Worm (Caenorhabditis elegans) whole organism, L3 larva: Measurements from ENCODE around the gene nlp-11.

ENCODE experiments used
- R02D3.7 ChIP-seq: fragments of 150-350 bp; optimal IDR thresholded peaks from 2 replicates; lab custom pipeline; 2014; ENCODE audit warnings: missing biosample characterization, missing genetic modification characterization
- ZK546.5 ChIP-seq: sonication (generic microtip); optimal IDR thresholded peaks from 2 replicates; lab custom pipeline; 2017; ENCODE audit warnings: missing biosample characterization, missing genetic modification characterization
- ama-1 ChIP-seq: fragments of 150-350 bp; optimal IDR thresholded peaks from 2 replicates; lab custom pipeline; 2018
- ceh-16 ChIP-seq: sonication (generic microtip); optimal IDR thresholded peaks from 2 replicates; lab custom pipeline; 2017; ENCODE audit warnings: missing biosample characterization, missing genetic modification characterization
- ceh-28 ChIP-seq: fragments of 150-350 bp; optimal IDR thresholded peaks from 2 replicates; lab custom pipeline; 2014; ENCODE audit warnings: missing biosample characterization, missing genetic modification reagents, missing genetic modification characterization
- egl-5 ChIP-seq: fragments of 150-350 bp; optimal IDR thresholded peaks from 2 replicates; lab custom pipeline; 2017; ENCODE audit warnings: missing biosample characterization, missing genetic modification reagents, missing genetic modification characterization, inconsistent platforms
- elt-1 ChIP-seq: fragments of 150-350 bp; optimal IDR thresholded peaks from 2 replicates; lab custom pipeline; 2014; ENCODE audit warnings: missing biosample characterization, missing genetic modification characterization
- elt-2 ChIP-seq: sonication (generic microtip); optimal IDR thresholded peaks from 2 replicates; lab custom pipeline; 2016; ENCODE audit warnings: missing genetic modification reagents, mild to moderate bottlenecking, missing genetic modification characterization, missing compliant biosample characterization
- eor-1 ChIP-seq, 2 experiments: fragments of 150-350 bp; optimal IDR thresholded peaks; 2 replicates each; lab custom pipeline; 2014 to 2018; ENCODE audit warnings: missing biosample characterization in 2 of 2, missing genetic modification characterization in 2 of 2
- fkh-2 ChIP-seq: fragments of 150-350 bp; optimal IDR thresholded peaks from 2 replicates; lab custom pipeline; 2014; ENCODE audit warnings: missing biosample characterization, missing genetic modification reagents, missing genetic modification characterization
- fos-1 ChIP-seq: fragments of 150-350 bp; optimal IDR thresholded peaks from 2 replicates; lab custom pipeline; 2014; ENCODE audit warnings: missing biosample characterization, missing genetic modification characterization
- hmg-11 ChIP-seq: sonication (generic microtip); optimal IDR thresholded peaks from 2 replicates; lab custom pipeline; 2016; ENCODE audit warnings: missing genetic modification characterization, missing compliant biosample characterization
- lin-15B ChIP-seq: fragments of 150-350 bp; optimal IDR thresholded peaks from 2 replicates; lab custom pipeline; 2014; ENCODE audit warnings: missing biosample characterization, missing genetic modification characterization
- lsy-12 ChIP-seq: sonication (generic microtip); optimal IDR thresholded peaks from 2 replicates; lab custom pipeline; 2016; ENCODE audit warnings: mild to moderate bottlenecking, missing genetic modification characterization, missing compliant biosample characterization
- mdl-1 ChIP-seq: fragments of 150-350 bp; optimal IDR thresholded peaks from 2 replicates; lab custom pipeline; 2014; ENCODE audit warnings: missing biosample characterization, missing genetic modification characterization
- mml-1 ChIP-seq: fragments of 150-350 bp; sonication (generic microtip); optimal IDR thresholded peaks from 3 replicates; lab custom pipeline; 2014; ENCODE audit warnings: missing biosample characterization, missing genetic modification characterization
- nfya-1 ChIP-seq: sonication (generic microtip); optimal IDR thresholded peaks from 2 replicates; lab custom pipeline; 2017; ENCODE audit warnings: missing genetic modification characterization, mild to moderate bottlenecking, missing compliant biosample characterization, antibody characterized with exemption, moderate library complexity; ENCODE audit not compliant: insufficient read depth
- nhr-23 ChIP-seq: fragments of 150-350 bp; optimal IDR thresholded peaks from 2 replicates; lab custom pipeline; 2014; ENCODE audit warnings: missing biosample characterization, missing genetic modification reagents, missing genetic modification characterization
- nhr-237 ChIP-seq: fragments of 150-350 bp; optimal IDR thresholded peaks from 2 replicates; lab custom pipeline; 2014; ENCODE audit warnings: missing biosample characterization, missing genetic modification characterization
- nhr-25 ChIP-seq: sonication (generic microtip); optimal IDR thresholded peaks from 2 replicates; lab custom pipeline; 2017; ENCODE audit warnings: missing biosample characterization, missing genetic modification characterization
- nhr-67 ChIP-seq: fragments of 150-350 bp; optimal IDR thresholded peaks from 2 replicates; lab custom pipeline; 2014; ENCODE audit warnings: missing biosample characterization, missing genetic modification characterization
- pha-4 ChIP-seq: fragments of 150-350 bp; optimal IDR thresholded peaks from 2 replicates; lab custom pipeline; 2014; ENCODE audit warnings: missing biosample characterization, missing genetic modification reagents, missing genetic modification characterization
- pqm-1 ChIP-seq: fragments of 150-350 bp; optimal IDR thresholded peaks from 2 replicates; lab custom pipeline; 2017; ENCODE audit warnings: missing biosample characterization, missing genetic modification characterization, inconsistent platforms
- sea-2 ChIP-seq: fragments of 150-350 bp; sonication (generic microtip); optimal IDR thresholded peaks from 4 replicates; lab custom pipeline; 2014; ENCODE audit warnings: missing biosample characterization, missing genetic modification reagents, missing genetic modification characterization
- snpc-4 ChIP-seq: fragments of 150-350 bp; optimal IDR thresholded peaks from 2 replicates; lab custom pipeline; 2014; ENCODE audit warnings: missing biosample characterization, missing genetic modification characterization
- unc-39 ChIP-seq: sonication (generic microtip); optimal IDR thresholded peaks from 4 replicates; lab custom pipeline; 2017; ENCODE audit warnings: missing biosample characterization, missing genetic modification characterization
- unc-62 ChIP-seq: fragments of 150-350 bp; sonication (generic microtip); optimal IDR thresholded peaks from 4 replicates; lab custom pipeline; 2014; ENCODE audit warnings: missing biosample characterization, missing genetic modification reagents, missing genetic modification characterization
- zag-1 ChIP-seq: fragments of 150-350 bp; optimal IDR thresholded peaks from 2 replicates; lab custom pipeline; 2014; ENCODE audit warnings: missing biosample characterization, missing genetic modification characterization

Gene nlp-11

ce11 chrII:9691839-9692238, at the start of gene nlp-11:
nlp-11 (minus strand) TSS chrII:9691939.
- TF ChIP-seq nhr-67 (tag; lab: Kevin White, UChicago) (no peak), nhr-23 (tag; lab: Kevin White, UChicago) (no peak), eor-1 (tag; optimal IDR thresholded peaks at IDR 0.05; lab: Kevin White, UChicago) (no peak), pha-4 (no peak), R02D3.7 (no peak), snpc-4 (no peak), ceh-16 (tag; lab: Kevin White, UChicago) (no peak), ama-1 (lab: Kevin White, UChicago) (no peak), unc-39 (tag; lab: Kevin White, UChicago) (no peak), fkh-2 (no peak), fos-1 (no peak), hmg-11 (tag; lab: Kevin White, UChicago) (no peak), ZK546.5 (tag; lab: Kevin White, UChicago) (no peak), lsy-12 (tag; lab: Kevin White, UChicago) (no peak)

ce11 chrII:9741400-9741799, 49.7 kb upstream of the nlp-11 start:
- TF ChIP-seq elt-2 (tag; lab: Kevin White, UChicago): peak; percentile 49
- TF ChIP-seq lin-15B: no peak

ce11 chrII:9740552-9740951, 48.8 kb upstream of the nlp-11 start:
- TF ChIP-seq mdl-1 (tag; lab: Kevin White, UChicago) (no peak), mml-1 (no peak), zag-1 (tag; lab: Kevin White, UChicago) (no peak), ama-1 (lab: Kevin White, UChicago) (no peak), unc-62 (GFP tag; lab: Kevin White, UChicago) (no peak), ceh-28 (no peak), lsy-12 (tag; lab: Kevin White, UChicago) (no peak), R02D3.7 (no peak), pqm-1 (tag; lab: Kevin White, UChicago) (peak; percentile 83), hmg-11 (tag; lab: Kevin White, UChicago) (no peak), pha-4 (peak; percentile 50), nfya-1 (tag; lab: Kevin White, UChicago) (peak; percentile 34), elt-2 (tag; lab: Kevin White, UChicago) (peak; percentile 94)

- TF ChIP-seq pha-4 (peak; percentile 29), ama-1 (lab: Kevin White, UChicago) (peak; percentile 25), unc-62 (GFP tag; lab: Kevin White, UChicago) (no peak), nhr-237 (tag; lab: Kevin White, UChicago) (no peak), nfya-1 (tag; lab: Kevin White, UChicago) (peak; percentile 28), ceh-16 (tag; lab: Kevin White, UChicago) (no peak), snpc-4 (peak; percentile 16), ceh-28 (peak; percentile 15), pqm-1 (tag; lab: Kevin White, UChicago) (peak; percentile 81), elt-1 (tag; lab: Kevin White, UChicago) (no peak), elt-2 (tag; lab: Kevin White, UChicago) (peak; percentile 96), nhr-25 (tag; lab: Kevin White, UChicago) (no peak)
These were observed 47.1 kb upstream of the nlp-11 start for ce11 chrII:9738820-9739219.

DNA sequence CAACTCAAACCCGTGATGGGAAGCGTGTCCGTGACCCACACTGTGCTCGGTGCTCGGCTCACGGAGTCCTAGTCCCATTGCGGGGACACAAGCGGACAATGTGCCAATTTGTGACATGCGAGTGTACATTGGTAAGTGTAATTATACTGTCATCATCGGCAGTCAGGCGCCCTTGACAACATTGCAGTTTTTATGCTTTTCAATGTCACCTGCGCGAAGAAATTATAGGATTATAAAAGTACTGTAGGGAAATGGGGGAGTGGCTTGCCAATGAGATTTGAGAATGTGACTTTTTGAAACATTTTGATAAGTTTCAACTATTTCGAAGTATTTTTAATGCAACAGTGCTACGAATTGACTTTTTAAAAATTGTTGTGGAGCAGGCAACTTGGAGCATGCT, 44.0 kb upstream of the nlp-11 start:
- TF ChIP-seq nhr-25 (tag; lab: Kevin White, UChicago) (no peak), nfya-1 (tag; lab: Kevin White, UChicago) (peak; percentile 51)

ce11 chrII:9731810-9732209, 40.1 kb upstream of the nlp-11 start, which contains the start of gene mab-3:
mab-3 (plus strand) TSS chrII:9732137.
- TF ChIP-seq elt-2 (tag; lab: Kevin White, UChicago): peak; percentile 43

DNA sequence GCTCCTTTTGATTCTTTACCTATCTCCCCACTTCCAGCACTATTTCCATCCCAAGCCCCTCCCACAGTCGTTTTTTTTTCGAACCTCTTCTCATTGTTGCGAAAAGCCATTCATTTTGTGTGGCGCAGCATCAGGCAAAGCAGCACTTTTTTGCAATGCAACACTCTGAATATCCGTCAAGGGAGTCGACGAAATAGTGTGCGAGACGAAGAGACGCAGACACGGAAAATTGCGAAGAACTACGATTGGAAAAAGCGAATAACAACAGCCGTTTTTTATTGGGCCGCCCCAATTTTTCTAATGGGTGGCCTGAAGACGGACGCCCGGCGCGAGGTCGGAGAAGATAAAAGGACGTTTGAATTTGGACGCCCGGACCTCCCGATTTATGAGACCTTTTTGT, 38.1 kb upstream of the nlp-11 start:
- TF ChIP-seq R02D3.7 (no peak), sea-2 (no peak), hmg-11 (tag; lab: Kevin White, UChicago) (peak; percentile 19), egl-5 (tag; lab: Kevin White, UChicago) (peak; percentile 40), nfya-1 (tag; lab: Kevin White, UChicago) (peak; percentile 20)
